Worm (Caenorhabditis elegans): ENCODE results near the gene F36F12.7.
A peak's percentile ranks its signal among the peaks of the same experiment; 100 is the strongest.

F36F12.7 gene

ce11 chrV:2122517-2122916 lies 23.4 kb downstream of the F36F12.7 start, which contains the start of gene F22F7.2:
F22F7.2 (plus strand) TSS chrV:2122782.
- TF ChIP-seq ama-1 (optimal IDR thresholded peaks at IDR 0.05) (no peak), hmg-4 (GFP tag; optimal IDR thresholded peaks at IDR 0.05) (no peak), tra-4 (tag; optimal IDR thresholded peaks at IDR 0.05) (no peak), tbx-37 (GFP tag; conservative IDR thresholded peaks at IDR 0.05) (no peak), flt-1 (GFP tag; IDR thresholded peaks at IDR 0.05) (no peak), pes-1 (GFP tag; IDR thresholded peaks at IDR 0.05) (no peak), ets-7 (tag; optimal IDR thresholded peaks at IDR 0.05) (no peak), tbx-11 (GFP tag; IDR thresholded peaks at IDR 0.05) (no peak), hmbx-1 (tag; optimal IDR thresholded peaks at IDR 0.05) (no peak), ceh-13 (GFP tag; optimal IDR thresholded peaks at IDR 0.05) (no peak), F13C5.2 (tag; optimal IDR thresholded peaks at IDR 0.05) (no peak), ceh-36 (tag; optimal IDR thresholded peaks at IDR 0.05) (no peak), sea-1 (GFP tag; conservative IDR thresholded peaks at IDR 0.05) (no peak), scrt-1 (GFP tag; IDR thresholded peaks at IDR 0.05) (no peak), hnd-1 (tag; optimal IDR thresholded peaks at IDR 0.05) (no peak), aly-1 (tag; optimal IDR thresholded peaks at IDR 0.05) (no peak), B0310.2 (tag; optimal IDR thresholded peaks at IDR 0.05) (no peak)

DNA sequence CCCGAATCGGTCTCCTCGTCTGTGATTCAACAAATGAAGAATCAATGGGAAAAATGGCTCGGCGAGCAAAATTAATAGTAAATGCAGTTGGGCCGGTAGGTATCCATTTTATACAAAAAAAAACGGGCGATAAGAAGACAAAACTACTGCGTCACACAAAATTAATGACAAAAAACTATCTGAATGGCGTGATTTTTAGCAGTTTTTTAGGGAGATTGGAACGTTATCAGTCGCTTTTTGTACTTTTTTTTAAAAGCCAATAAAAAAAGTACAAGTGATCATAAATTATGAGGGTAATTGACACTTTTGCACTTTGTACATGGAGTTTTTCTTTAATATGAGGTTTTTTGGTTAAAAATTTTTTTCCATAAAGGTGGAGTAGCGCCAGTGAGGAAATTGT lies 24.0 kb downstream of the F36F12.7 start:
- TF ChIP-seq ceh-36 (tag; optimal IDR thresholded peaks at IDR 0.05) (no peak), tra-4 (tag; optimal IDR thresholded peaks at IDR 0.05) (no peak), ama-1 (optimal IDR thresholded peaks at IDR 0.05) (no peak), sea-1 (GFP tag; conservative IDR thresholded peaks at IDR 0.05) (no peak), B0310.2 (tag; optimal IDR thresholded peaks at IDR 0.05) (no peak), tbx-37 (GFP tag; conservative IDR thresholded peaks at IDR 0.05) (no peak)

- TF ChIP-seq ets-7 (tag; optimal IDR thresholded peaks at IDR 0.05): no peak
- no peak for TF ChIP-seq ceh-13 (GFP tag; optimal IDR thresholded peaks at IDR 0.05)
- TF ChIP-seq tbx-11 (GFP tag; IDR thresholded peaks at IDR 0.05): no peak
- no peak for TF ChIP-seq hnd-1 (tag; optimal IDR thresholded peaks at IDR 0.05)
- TF ChIP-seq hmg-4 (GFP tag; optimal IDR thresholded peaks at IDR 0.05): no peak
- TF ChIP-seq tra-4 (tag; optimal IDR thresholded peaks at IDR 0.05): no peak
- TF ChIP-seq aly-1 (tag; optimal IDR thresholded peaks at IDR 0.05): no peak
- no peak for TF ChIP-seq pes-1 (GFP tag; IDR thresholded peaks at IDR 0.05)
- no peak for TF ChIP-seq ceh-36 (tag; optimal IDR thresholded peaks at IDR 0.05)
- TF ChIP-seq flt-1 (GFP tag; IDR thresholded peaks at IDR 0.05): no peak
- TF ChIP-seq B0310.2 (tag; optimal IDR thresholded peaks at IDR 0.05): no peak
- TF ChIP-seq tbx-37 (GFP tag; conservative IDR thresholded peaks at IDR 0.05): no peak
- TF ChIP-seq sea-1 (GFP tag; conservative IDR thresholded peaks at IDR 0.05): no peak
- no peak for TF ChIP-seq ama-1 (optimal IDR thresholded peaks at IDR 0.05)
- TF ChIP-seq scrt-1 (GFP tag; IDR thresholded peaks at IDR 0.05): no peak
- TF ChIP-seq hmbx-1 (tag; optimal IDR thresholded peaks at IDR 0.05): no peak
- TF ChIP-seq F13C5.2 (tag; optimal IDR thresholded peaks at IDR 0.05): no peak
Measured at ce11 chrV:2126554-2126953, 27.4 kb downstream of the F36F12.7 start.

- 0 out of 2 replicates have a peak, but pooled peaks have one; percentile 56 for TF ChIP-seq pes-1 (GFP tag; IDR thresholded peaks at IDR 0.05)
- TF ChIP-seq scrt-1 (GFP tag; IDR thresholded peaks at IDR 0.05): no peak
- TF ChIP-seq tbx-37 (GFP tag; conservative IDR thresholded peaks at IDR 0.05): peak; percentile 73
Measured at ce11 chrV:2126996-2127585, 28.0 kb downstream of the F36F12.7 start, which contains the start of gene ldp-1. ldp-1 (plus strand) TSS chrV:2127535.

DNA sequence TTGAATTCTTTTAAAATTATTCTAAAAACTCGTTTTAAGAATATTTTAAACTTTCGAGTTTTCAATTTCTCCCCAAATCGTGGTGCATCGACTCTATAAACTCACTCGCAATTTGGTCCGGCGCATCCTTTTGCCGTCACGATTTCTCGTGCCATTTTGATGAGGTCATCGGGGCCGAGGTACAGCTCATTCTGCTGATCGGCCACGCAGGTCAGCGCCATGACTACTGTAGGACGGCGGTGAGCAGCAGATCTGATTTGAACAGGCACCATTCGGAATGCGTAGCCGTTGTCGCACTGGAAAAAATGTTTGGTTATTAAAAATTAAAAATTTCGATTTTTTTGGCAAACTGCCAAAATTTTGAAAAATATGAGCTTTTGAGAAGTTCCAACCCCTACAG lies 33.5 kb downstream of the F36F12.7 start:
- no peak for TF ChIP-seq ets-7 (tag; optimal IDR thresholded peaks at IDR 0.05)
- no peak for TF ChIP-seq B0310.2 (tag; optimal IDR thresholded peaks at IDR 0.05)
- TF ChIP-seq flt-1 (GFP tag; IDR thresholded peaks at IDR 0.05): no peak
- TF ChIP-seq ama-1 (optimal IDR thresholded peaks at IDR 0.05): no peak
- TF ChIP-seq scrt-1 (GFP tag; IDR thresholded peaks at IDR 0.05): no peak

DNA sequence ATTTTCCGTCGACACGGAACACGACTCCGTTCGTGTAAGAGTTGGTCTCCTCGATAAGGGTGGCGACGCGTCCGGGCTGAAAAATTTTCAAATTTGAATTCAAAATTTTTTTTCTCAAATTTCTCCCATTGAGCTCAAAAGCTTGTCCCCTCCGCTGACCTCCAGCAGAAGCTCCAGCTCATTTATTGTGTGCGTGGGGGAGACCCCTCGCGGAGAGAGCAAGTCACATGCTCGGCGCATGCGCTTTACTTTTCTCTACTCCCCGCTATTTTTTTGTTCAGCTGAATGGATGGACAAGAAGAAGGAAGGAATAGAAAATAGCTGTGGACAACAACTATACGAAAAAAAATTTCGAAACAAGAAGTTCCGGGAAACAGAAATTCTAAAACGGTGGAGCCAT lies 34.4 kb downstream of the F36F12.7 start:
- TF ChIP-seq pes-1 (GFP tag; IDR thresholded peaks at IDR 0.05) (0 out of 2 replicates have a peak, but pooled peaks have one; percentile 34), tra-4 (tag; optimal IDR thresholded peaks at IDR 0.05) (no peak), ceh-36 (tag; optimal IDR thresholded peaks at IDR 0.05) (no peak), ceh-13 (GFP tag; optimal IDR thresholded peaks at IDR 0.05) (no peak), hmbx-1 (tag; optimal IDR thresholded peaks at IDR 0.05) (no peak)

DNA sequence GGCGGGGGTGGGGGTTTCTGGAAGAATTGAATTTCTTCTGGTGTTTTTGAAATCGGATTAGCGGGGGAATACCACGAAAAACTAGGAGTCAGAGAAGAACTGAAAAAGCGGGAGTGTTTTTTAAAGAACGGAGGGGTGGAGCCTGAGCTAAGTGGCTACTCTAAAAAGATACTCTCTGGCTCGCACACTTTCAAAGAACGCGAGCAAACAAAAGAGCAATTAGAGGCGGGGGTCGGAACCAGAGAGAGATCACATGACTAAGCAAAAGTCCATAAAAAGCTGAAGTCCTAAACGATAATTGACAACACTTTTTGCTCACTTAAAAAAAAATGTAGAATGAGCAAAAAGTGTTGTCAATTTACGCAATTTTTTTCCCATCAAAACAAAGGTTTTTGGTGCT lies 35.2 kb downstream of the F36F12.7 start:
- TF ChIP-seq F13C5.2 (tag; optimal IDR thresholded peaks at IDR 0.05): no peak
- TF ChIP-seq hnd-1 (tag; optimal IDR thresholded peaks at IDR 0.05): no peak
- TF ChIP-seq hmbx-1 (tag; optimal IDR thresholded peaks at IDR 0.05): no peak
- TF ChIP-seq flt-1 (GFP tag; IDR thresholded peaks at IDR 0.05): no peak

DNA sequence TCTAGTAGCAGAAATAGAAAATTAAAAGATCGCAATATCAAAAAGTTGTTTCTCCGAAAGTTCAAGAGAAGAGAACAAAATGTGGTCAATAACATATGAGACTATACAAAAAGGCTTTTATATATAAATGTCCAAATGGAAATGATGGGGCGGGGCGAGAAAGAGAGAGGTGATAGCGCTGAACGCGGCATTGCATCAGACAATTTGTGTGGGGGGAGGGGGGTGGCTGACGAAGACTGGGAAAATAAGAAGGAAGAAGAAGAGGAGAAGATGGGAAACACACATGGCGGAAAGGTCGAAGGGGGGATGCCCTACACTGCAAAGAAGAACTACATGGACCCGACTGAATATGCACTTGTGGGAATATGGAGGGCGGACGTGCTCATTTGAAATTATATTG lies 36.2 kb downstream of the F36F12.7 start:
- TF ChIP-seq flt-1 (GFP tag; IDR thresholded peaks at IDR 0.05): no peak
- no peak for TF ChIP-seq F13C5.2 (tag; optimal IDR thresholded peaks at IDR 0.05)
- TF ChIP-seq tbx-37 (GFP tag; conservative IDR thresholded peaks at IDR 0.05): no peak
- TF ChIP-seq ama-1 (optimal IDR thresholded peaks at IDR 0.05): no peak
- no peak for TF ChIP-seq B0310.2 (tag; optimal IDR thresholded peaks at IDR 0.05)
- no peak for TF ChIP-seq hmbx-1 (tag; optimal IDR thresholded peaks at IDR 0.05)
- TF ChIP-seq ceh-36 (tag; optimal IDR thresholded peaks at IDR 0.05): no peak
- TF ChIP-seq pes-1 (GFP tag; IDR thresholded peaks at IDR 0.05): no peak
- no peak for TF ChIP-seq sea-1 (GFP tag; conservative IDR thresholded peaks at IDR 0.05)
- no peak for TF ChIP-seq tbx-11 (GFP tag; IDR thresholded peaks at IDR 0.05)
- TF ChIP-seq hmg-4 (GFP tag; optimal IDR thresholded peaks at IDR 0.05): no peak
- no peak for TF ChIP-seq ets-7 (tag; optimal IDR thresholded peaks at IDR 0.05)
- no peak for TF ChIP-seq ceh-13 (GFP tag; optimal IDR thresholded peaks at IDR 0.05)
- no peak for TF ChIP-seq hnd-1 (tag; optimal IDR thresholded peaks at IDR 0.05)
- TF ChIP-seq tra-4 (tag; optimal IDR thresholded peaks at IDR 0.05): no peak
- TF ChIP-seq scrt-1 (GFP tag; IDR thresholded peaks at IDR 0.05): no peak

Measured in whole organism, early embryonic.